Worm (Caenorhabditis elegans) whole organism, L1 larva: Measurements from ENCODE around the gene fat-1.

Experiments used
- C04F5.9 ChIP-seq: sonication (generic microtip); optimal IDR thresholded peaks from 2 replicates; lab custom pipeline; 2016; ENCODE audit warnings: missing genetic modification characterization, missing compliant biosample characterization
- C16A3.4 ChIP-seq: fragments of 150-350 bp; optimal IDR thresholded peaks from 2 replicates; lab custom pipeline; 2014; ENCODE audit warnings: missing biosample characterization, missing genetic modification characterization
- C34B4.2 ChIP-seq: sonication (generic microtip); optimal IDR thresholded peaks from 2 replicates; lab custom pipeline; 2017; ENCODE audit warnings: mild to moderate bottlenecking, missing genetic modification characterization, missing compliant biosample characterization
- Y116A8C.19 ChIP-seq: sonication (generic microtip); optimal IDR thresholded peaks from 2 replicates; lab custom pipeline; 2016; ENCODE audit warnings: missing compliant biosample characterization, missing genetic modification characterization, borderline replicate concordance
- aly-2 ChIP-seq: fragments of 150-350 bp; optimal IDR thresholded peaks from 2 replicates; lab custom pipeline; 2014; ENCODE audit warnings: missing biosample characterization, missing genetic modification characterization
- ama-1 ChIP-seq: fragments of 150-350 bp; optimal IDR thresholded peaks from 2 replicates; lab custom pipeline; 2014
- ceh-63 ChIP-seq: fragments of 200-800 bp; sonication (Bioruptor generic); optimal IDR thresholded peaks from 2 replicates; lab custom pipeline; 2018; ENCODE audit warnings: mild to moderate bottlenecking, missing genetic modification characterization, missing compliant biosample characterization
- ceh-8 ChIP-seq: fragments of 200-800 bp; sonication (Bioruptor generic); optimal IDR thresholded peaks from 2 replicates; lab custom pipeline; 2018; ENCODE audit warnings: mild to moderate bottlenecking, missing genetic modification characterization, moderate library complexity, missing compliant biosample characterization
- ceh-82 ChIP-seq, 3 experiments: fragments of 150-350 bp in 1 of 3; sonication (generic microtip) in 2 of 3; optimal IDR thresholded peaks; 2 replicates each; lab custom pipeline; 2014 to 2017; ENCODE audit warnings: missing biosample characterization in 3 of 3, missing genetic modification characterization in 3 of 3
- ceh-90 ChIP-seq: sonication (generic microtip); optimal IDR thresholded peaks from 2 replicates; lab custom pipeline; 2016; ENCODE audit warnings: missing genetic modification characterization, missing compliant biosample characterization
- dpl-1 ChIP-seq, 3 experiments: fragments of 150-350 bp in 2 of 3; sonication (generic microtip) in 1 of 3; optimal IDR thresholded peaks; 2 replicates each; lab custom pipeline; 2014 to 2017; ENCODE audit warnings: missing biosample characterization in 3 of 3, missing genetic modification characterization in 3 of 3, missing genetic modification reagents in 3 of 3
- dsc-1 ChIP-seq: sonication (generic microtip); optimal IDR thresholded peaks from 2 replicates; lab custom pipeline; 2016; ENCODE audit warnings: mild to moderate bottlenecking, missing genetic modification characterization, missing compliant biosample characterization
- efl-3 ChIP-seq: fragments of 200-800 bp; sonication (Bioruptor generic); optimal IDR thresholded peaks from 2 replicates; lab custom pipeline; 2018; ENCODE audit warnings: mild to moderate bottlenecking, missing genetic modification characterization, missing compliant biosample characterization
- egl-13 ChIP-seq: sonication (generic microtip); optimal IDR thresholded peaks from 2 replicates; lab custom pipeline; 2016; ENCODE audit warnings: missing genotype, missing genetic modification reagents, missing genetic modification characterization, missing compliant biosample characterization
- egl-27 ChIP-seq, 2 experiments: fragments of 150-350 bp in 1 of 2; sonication (generic microtip); optimal IDR thresholded peaks; 3 replicates each; lab custom pipeline; 2017 to 2018; ENCODE audit warnings: missing biosample characterization in 2 of 2, missing genetic modification characterization in 2 of 2, missing genetic modification reagents in 2 of 2
- elt-2 ChIP-seq: sonication (generic microtip); optimal IDR thresholded peaks from 2 replicates; lab custom pipeline; 2016; ENCODE audit warnings: missing genetic modification characterization, mild to moderate bottlenecking, inconsistent platforms, missing compliant biosample characterization, missing genetic modification reagents
- ets-5 ChIP-seq: fragments of 200-800 bp; sonication (Bioruptor generic); IDR thresholded peaks from 2 replicates; pipeline ENCODE4 v1.3.6; 2022; ENCODE audit warnings: missing genetic modification characterization, missing compliant biosample characterization
- fkh-10 ChIP-seq: sonication (generic microtip); optimal IDR thresholded peaks from 2 replicates; lab custom pipeline; 2017; ENCODE audit warnings: missing biosample characterization, missing genetic modification reagents, missing genetic modification characterization
- fkh-4 ChIP-seq: sonication (generic microtip); optimal IDR thresholded peaks from 2 replicates; lab custom pipeline; 2016; ENCODE audit warnings: missing compliant biosample characterization, missing genetic modification characterization, borderline replicate concordance
- fkh-8 ChIP-seq: sonication (generic microtip); optimal IDR thresholded peaks from 2 replicates; lab custom pipeline; 2016; ENCODE audit warnings: mild to moderate bottlenecking, missing genetic modification characterization, missing compliant biosample characterization
- fos-1 ChIP-seq: fragments of 150-350 bp; optimal IDR thresholded peaks from 2 replicates; lab custom pipeline; 2014; ENCODE audit warnings: missing biosample characterization, missing genetic modification characterization
- grh-1 ChIP-seq: fragments of 200-800 bp; sonication (Bioruptor generic); IDR thresholded peaks from 2 replicates; pipeline ENCODE4 v1.3.6; 2022; ENCODE audit warnings: missing genetic modification reagents, missing genetic modification characterization, missing compliant biosample characterization
- hlh-17 ChIP-seq: fragments of 200-800 bp; sonication (Bioruptor generic); optimal IDR thresholded peaks from 2 replicates; lab custom pipeline; 2018; ENCODE audit warnings: missing genetic modification characterization, mild to moderate bottlenecking, missing compliant biosample characterization, moderate library complexity, borderline replicate concordance
- hpl-2 ChIP-seq: fragments of 150-350 bp; optimal IDR thresholded peaks from 2 replicates; lab custom pipeline; 2014; ENCODE audit warnings: missing biosample characterization, missing genetic modification reagents, missing genetic modification characterization
- irx-1 ChIP-seq: sonication (generic microtip); optimal IDR thresholded peaks from 2 replicates; lab custom pipeline; 2016; ENCODE audit warnings: missing genetic modification characterization, missing compliant biosample characterization
- lin-14 ChIP-seq: fragments of 200-800 bp; sonication (Bioruptor generic); optimal IDR thresholded peaks from 2 replicates; lab custom pipeline; 2018; ENCODE audit warnings: mild to moderate bottlenecking, missing genetic modification characterization, moderate library complexity, missing compliant biosample characterization
- lin-15B ChIP-seq: fragments of 150-350 bp; sonication (generic microtip); optimal IDR thresholded peaks from 3 replicates; lab custom pipeline; 2014; ENCODE audit warnings: missing biosample characterization, missing genetic modification characterization
- lin-39 ChIP-seq: fragments of 150-350 bp; optimal IDR thresholded peaks from 2 replicates; lab custom pipeline; 2014; ENCODE audit warnings: missing biosample characterization, missing genetic modification reagents, missing genetic modification characterization
- lsy-2 ChIP-seq, 2 experiments: fragments of 150-350 bp; optimal IDR thresholded peaks; 2 replicates each; lab custom pipeline; 2014; ENCODE audit warnings: missing biosample characterization in 2 of 2, missing genetic modification characterization in 2 of 2
- mdl-1 ChIP-seq, 2 experiments: fragments of 150-350 bp; optimal IDR thresholded peaks; 2 replicates each; lab custom pipeline; 2014 to 2017; ENCODE audit warnings: missing biosample characterization in 2 of 2, missing genetic modification characterization in 2 of 2, inconsistent platforms in 1 of 2
- mef-2 ChIP-seq: fragments of 150-350 bp; optimal IDR thresholded peaks from 2 replicates; lab custom pipeline; 2014; ENCODE audit warnings: missing biosample characterization, missing genetic modification characterization
- nhr-11 ChIP-seq: fragments of 150-350 bp; optimal IDR thresholded peaks from 2 replicates; lab custom pipeline; 2014; ENCODE audit warnings: missing biosample characterization, missing genetic modification characterization
- nhr-19 ChIP-seq: fragments of 200-800 bp; sonication (Bioruptor generic); conservative IDR thresholded peaks from 2 replicates; pipeline ENCODE4 v1.3.6; 2022; ENCODE audit warnings: missing genetic modification characterization, missing compliant biosample characterization
- nhr-20 ChIP-seq: sonication (generic microtip); optimal IDR thresholded peaks from 2 replicates; lab custom pipeline; 2016; ENCODE audit warnings: mild to moderate bottlenecking, missing genetic modification characterization, missing compliant biosample characterization
- nhr-28 ChIP-seq: fragments of 150-350 bp; optimal IDR thresholded peaks from 2 replicates; lab custom pipeline; 2014; ENCODE audit warnings: missing biosample characterization, missing genetic modification characterization
- nhr-47 ChIP-seq: sonication (generic microtip); optimal IDR thresholded peaks from 2 replicates; lab custom pipeline; 2016; ENCODE audit warnings: mild to moderate bottlenecking, missing genetic modification characterization, moderate library complexity, missing compliant biosample characterization
- nhr-84 ChIP-seq: sonication (generic microtip); optimal IDR thresholded peaks from 2 replicates; lab custom pipeline; 2017; ENCODE audit warnings: missing biosample characterization, missing genetic modification characterization
- nhr-85 ChIP-seq: sonication (generic microtip); peaks from one replicate; lab custom pipeline; 2016; ENCODE audit warnings: missing genetic modification characterization, inconsistent platforms, missing compliant biosample characterization
- nhr-90 ChIP-seq: sonication (generic microtip); optimal IDR thresholded peaks from 2 replicates; lab custom pipeline; 2016; ENCODE audit warnings: mild to moderate bottlenecking, missing genetic modification characterization, missing compliant biosample characterization; ENCODE audit not compliant: poor library complexity
- rnt-1 ChIP-seq: sonication (generic microtip); optimal IDR thresholded peaks from 2 replicates; lab custom pipeline; 2016; ENCODE audit warnings: mild to moderate bottlenecking, missing genetic modification characterization, moderate library complexity, missing compliant biosample characterization
- skn-1 ChIP-seq: fragments of 150-350 bp; optimal IDR thresholded peaks from 2 replicates; lab custom pipeline; 2014; ENCODE audit warnings: missing biosample characterization, missing genetic modification characterization
- snpc-4 ChIP-seq: fragments of 150-350 bp; optimal IDR thresholded peaks from 2 replicates; lab custom pipeline; 2014; ENCODE audit warnings: missing biosample characterization, missing genetic modification characterization
- snu-23 ChIP-seq: sonication (generic microtip); optimal IDR thresholded peaks from 2 replicates; lab custom pipeline; 2016; ENCODE audit warnings: missing genetic modification characterization, missing compliant biosample characterization
- sox-4 ChIP-seq: sonication (generic microtip); optimal IDR thresholded peaks from 2 replicates; lab custom pipeline; 2016; ENCODE audit warnings: missing genetic modification characterization, missing compliant biosample characterization
- sptf-1 ChIP-seq: fragments of 150-350 bp; optimal IDR thresholded peaks from 2 replicates; lab custom pipeline; 2014; ENCODE audit warnings: missing biosample characterization, missing genetic modification characterization
- tbx-2 ChIP-seq: sonication (generic microtip); optimal IDR thresholded peaks from 2 replicates; lab custom pipeline; 2016; ENCODE audit warnings: missing genetic modification characterization, missing compliant biosample characterization
- tlp-1 ChIP-seq: fragments of 150-350 bp; optimal IDR thresholded peaks from 2 replicates; lab custom pipeline; 2014; ENCODE audit warnings: missing biosample characterization, missing genetic modification characterization
- unc-130 ChIP-seq: fragments of 150-350 bp; optimal IDR thresholded peaks from 2 replicates; lab custom pipeline; 2017; ENCODE audit warnings: missing biosample characterization, missing genetic modification characterization, inconsistent platforms
- unc-98 ChIP-seq: fragments of 200-800 bp; sonication (Bioruptor generic); IDR thresholded peaks from 2 replicates; pipeline ENCODE4 v1.3.6; 2022; ENCODE audit warnings: missing genetic modification characterization, missing compliant biosample characterization
- vab-15 ChIP-seq: sonication (generic microtip); optimal IDR thresholded peaks from 2 replicates; lab custom pipeline; 2017; ENCODE audit warnings: missing genotype, mild to moderate bottlenecking, missing genetic modification characterization, missing compliant biosample characterization
- xbp-1 ChIP-seq: sonication (generic microtip); optimal IDR thresholded peaks from 2 replicates; lab custom pipeline; 2016; ENCODE audit warnings: missing genetic modification characterization, missing compliant biosample characterization
- ztf-11 ChIP-seq, 2 experiments: sonication (generic microtip); optimal IDR thresholded peaks; 2 replicates each; lab custom pipeline; 2016 to 2017; ENCODE audit warnings: missing genetic modification characterization in 2 of 2, missing biosample characterization in 1 of 2, missing compliant biosample characterization in 1 of 2
- ztf-4 ChIP-seq: fragments of 150-350 bp; optimal IDR thresholded peaks from 2 replicates; lab custom pipeline; 2014; ENCODE audit warnings: missing biosample characterization, missing genetic modification characterization

fat-1 gene

ce11 chrIV:13297746-13298145 is 17.7 kb upstream of the fat-1 start, which contains the start of the genes Y67H2A.2 and micu-1 (continued):
- TF ChIP-seq ceh-90 (no peak), fkh-8 (peak; percentile 83), snpc-4 (peak; percentile 69), ztf-4 (tag; lab: Kevin White, UChicago) (no peak), egl-13 (peak; percentile 60), mdl-1 (tag; optimal IDR thresholded peaks at IDR 0.05; lab: Kevin White, UChicago) (peak in 1 of 2 experiments; percentile 68), nhr-28 (no peak), lsy-2 (tag; optimal IDR thresholded peaks at IDR 0.05; lab: Kevin White, UChicago) (peak; percentile 85), ama-1 (lab: Kevin White, UChicago) (peak; percentile 18), lin-15B (tag; lab: Kevin White, UChicago) (peak; percentile 88), nhr-47 (tag; lab: Kevin White, UChicago) (peak; percentile 92), rnt-1 (tag; lab: Kevin White, UChicago) (peak; percentile 89), dpl-1 (GFP tag; optimal IDR thresholded peaks at IDR 0.05; lab: Kevin White, UChicago) (peak; percentile 62 to 78 (median 77)), skn-1 (tag; lab: Kevin White, UChicago) (peak; percentile 62), ets-5 (no peak), Y116A8C.19 (tag; lab: Kevin White, UChicago) (no peak), unc-98 (GFP tag; lab: Robert Waterston, UW) (no peak), fkh-10 (GFP tag; lab: Kevin White, UChicago) (peak; percentile 13), C16A3.4 (tag; lab: Kevin White, UChicago) (peak; percentile 76), snu-23 (GFP tag; lab: Kevin White, UChicago) (peak; percentile 87), tbx-2 (peak; percentile 82), C04F5.9 (tag; lab: Kevin White, UChicago) (peak; percentile 46), mef-2 (peak; percentile 8), nhr-11 (no peak), elt-2 (peak; percentile 45), dsc-1 (tag; lab: Kevin White, UChicago) (peak; percentile 88), ceh-63 (peak; percentile 36), nhr-90 (tag; lab: Kevin White, UChicago) (peak; percentile 72), vab-15 (peak; percentile 61), fkh-4 (no peak), irx-1 (tag; lab: Kevin White, UChicago) (peak; percentile 73), fos-1 (tag; lab: Kevin White, UChicago) (peak; percentile 51), efl-3 (no peak), lin-14 (GFP tag; lab: Kevin White, UChicago) (peak; percentile 86), nhr-85 (tag; lab: Kevin White, UChicago) (peak; percentile 78), nhr-84 (no peak), hpl-2 (GFP tag; lab: Kevin White, UChicago) (peak; percentile 18), aly-2 (tag; lab: Kevin White, UChicago) (peak; percentile 41), sox-4 (peak; percentile 56), xbp-1 (peak; percentile 84), nhr-19 (GFP tag; lab: Robert Waterston, UW) (peak; percentile 80), unc-130 (tag; lab: Kevin White, UChicago) (peak; percentile 42), sptf-1 (tag; lab: Kevin White, UChicago) (no peak), nhr-20 (tag; lab: Kevin White, UChicago) (peak; percentile 81), C34B4.2 (tag; lab: Kevin White, UChicago) (no peak), hlh-17 (GFP tag; lab: Kevin White, UChicago) (no peak), ztf-11 (tag; optimal IDR thresholded peaks at IDR 0.05; lab: Kevin White, UChicago) (peak in 1 of 2 experiments; percentile 60), ceh-82 (tag; optimal IDR thresholded peaks at IDR 0.05; lab: Kevin White, UChicago) (peak; percentile 63 to 79 (median 74)), ceh-8 (peak; percentile 74), egl-27 (tag; optimal IDR thresholded peaks at IDR 0.05; lab: Kevin White, UChicago) (no peak), grh-1 (no peak), lin-39 (tag; lab: Kevin White, UChicago) (peak; percentile 50), tlp-1 (no peak)
